Fruit fly (Drosophila melanogaster) whole organism, prepupa: Measurements from ENCODE around the gene CG13045.

Experiments used
- CG1621 ChIP-seq: fragments of 200-800 bp; sonication (Bioruptor generic); optimal IDR thresholded peaks from 3 replicates; lab custom pipeline; 2018; ENCODE audit warnings: missing biosample characterization, mild to moderate bottlenecking, missing genetic modification characterization
- CG4318 ChIP-seq: fragments of 200-800 bp; sonication (Bioruptor generic); optimal IDR thresholded peaks from 3 replicates; lab custom pipeline; 2017; ENCODE audit warnings: missing biosample characterization, mild to moderate bottlenecking, missing genetic modification characterization
- CG8119 ChIP-seq: fragments of 200-800 bp; sonication (Bioruptor generic); IDR thresholded peaks from 3 replicates; pipeline ENCODE4 v1.3.6; 2022; ENCODE audit warnings: missing biosample characterization, missing genetic modification characterization
- Eip78C ChIP-seq: fragments of 200-800 bp; sonication (Bioruptor generic); peaks from one replicate; lab custom pipeline; 2016; ENCODE audit warnings: missing biosample characterization, missing genetic modification characterization
- cyc ChIP-seq: fragments of 200-800 bp; sonication (Bioruptor generic); optimal IDR thresholded peaks from 3 replicates; lab custom pipeline; 2016; ENCODE audit warnings: missing biosample characterization, missing genetic modification characterization
- fd85E ChIP-seq: fragments of 200-800 bp; sonication (Bioruptor generic); optimal IDR thresholded peaks from 3 replicates; lab custom pipeline; 2016; ENCODE audit warnings: missing biosample characterization, missing genetic modification characterization
- lz ChIP-seq: fragments of 200-800 bp; sonication (Bioruptor generic); optimal IDR thresholded peaks from 3 replicates; lab custom pipeline; 2016; ENCODE audit warnings: missing biosample characterization, missing genetic modification characterization
- svp ChIP-seq: fragments of 200-800 bp; sonication (Bioruptor generic); peaks from one replicate; lab custom pipeline; 2016; ENCODE audit warnings: missing biosample characterization, missing genetic modification characterization

- TF ChIP-seq CG1621 (no peak), Eip78C (GFP tag; lab: Kevin White, UChicago) (no peak), cyc (GFP tag; lab: Kevin White, UChicago) (no peak), CG8119 (GFP tag; lab: Robert Waterston, UW) (no peak), fd85E (GFP tag; lab: Kevin White, UChicago) (no peak), lz (GFP tag; lab: Kevin White, UChicago) (no peak), svp (GFP tag; lab: Kevin White, UChicago) (no peak), CG4318 (GFP tag; lab: Kevin White, UChicago) (no peak)
Observed at dm6 chr3L:16277135-16277534, 13.6 kb downstream of the CG13045 start, which contains the start of gene CG13065.
